Fruit fly (Drosophila melanogaster) whole organism, wandering third instar larva: ENCODE results near the gene Pdfr.
A peak's percentile ranks its signal among the peaks of the same experiment; 100 is the strongest.

ENCODE experiments used
- Abd-B ChIP-seq: fragments of >200 bp; optimal IDR thresholded peaks from 2 replicates; lab custom pipeline; 2017; ENCODE audit warnings: missing biosample characterization, missing genetic modification characterization
- CG32264 ChIP-seq: fragments of 200-800 bp; sonication (Bioruptor generic); optimal IDR thresholded peaks from 2 replicates; lab custom pipeline; 2016; ENCODE audit warnings: missing biosample characterization, missing genetic modification characterization
- CG9705 ChIP-seq: fragments of 200-800 bp; sonication (Bioruptor generic); optimal IDR thresholded peaks from 2 replicates; lab custom pipeline; 2018; ENCODE audit warnings: missing biosample characterization, mild to moderate bottlenecking, missing genetic modification characterization
- CrebA ChIP-seq: fragments of 200-800 bp; sonication (Bioruptor generic); optimal IDR thresholded peaks from 2 replicates; lab custom pipeline; 2016; ENCODE audit warnings: missing biosample characterization, mild to moderate bottlenecking, missing genetic modification characterization, borderline replicate concordance
- Dfd ChIP-seq: fragments of >200 bp; optimal IDR thresholded peaks from 2 replicates; lab custom pipeline; 2017; ENCODE audit warnings: missing biosample characterization, missing genetic modification characterization
- Dif ChIP-seq: fragments of 200-275, 200-300 bp; sonication (Bioruptor generic); optimal IDR thresholded peaks from 2 replicates; lab custom pipeline; 2018; ENCODE audit warnings: missing biosample characterization, missing genetic modification characterization; ENCODE audit not compliant: partially characterized antibody
- GATAd ChIP-seq: sonication (Bioruptor generic); optimal IDR thresholded peaks from 2 replicates; lab custom pipeline; 2016; ENCODE audit warnings: missing biosample characterization, missing genetic modification characterization
- HLH106 ChIP-seq: fragments of 200-800 bp; optimal IDR thresholded peaks from 3 replicates; lab custom pipeline; 2019; ENCODE audit warnings: missing biosample characterization, mild to moderate bottlenecking, missing genetic modification characterization, moderate library complexity
- Hnf4 ChIP-seq: fragments of 200-800 bp; sonication (Bioruptor generic); optimal IDR thresholded peaks from 2 replicates; lab custom pipeline; 2016; ENCODE audit warnings: missing biosample characterization, mild to moderate bottlenecking, missing genetic modification characterization
- Hr78 ChIP-seq: fragments of >200 bp; optimal IDR thresholded peaks from 2 replicates; lab custom pipeline; 2017; ENCODE audit warnings: missing biosample characterization, missing genetic modification characterization
- Hr83 ChIP-seq: fragments of 200-300 bp; sonication (Bioruptor generic); optimal IDR thresholded peaks from 2 replicates; lab custom pipeline; 2016; ENCODE audit warnings: missing biosample characterization, mild to moderate bottlenecking, missing genetic modification characterization, moderate library complexity; ENCODE audit not compliant: poor library complexity, severe bottlenecking
- Jra ChIP-seq: sonication (Bioruptor generic); optimal IDR thresholded peaks from 2 replicates; lab custom pipeline; 2016; ENCODE audit warnings: missing biosample characterization, missing genetic modification characterization
- Mio ChIP-seq: sonication (Bioruptor generic); optimal IDR thresholded peaks from 2 replicates; lab custom pipeline; 2016; ENCODE audit warnings: missing biosample characterization, missing genetic modification characterization
- Myc ChIP-seq: fragments of >200 bp; optimal IDR thresholded peaks from 2 replicates; lab custom pipeline; 2017
- N ChIP-seq: fragments of >200 bp; optimal IDR thresholded peaks from 2 replicates; lab custom pipeline; 2018; ENCODE audit warnings: missing biosample characterization, missing external identifiers, missing genetic modification characterization
- OdsH ChIP-seq: fragments of 200-800 bp; sonication (Bioruptor generic); optimal IDR thresholded peaks from 2 replicates; lab custom pipeline; 2016; ENCODE audit warnings: missing biosample characterization, mild to moderate bottlenecking, missing genetic modification characterization
- Rel ChIP-seq, 2 experiments: fragments of 200-800 bp; sonication (Bioruptor generic) in 1 of 2; optimal IDR thresholded peaks; 2 replicates in 1 of 2; 3 replicates in 1 of 2; lab custom pipeline; 2016 to 2019; ENCODE audit warnings: mild to moderate bottlenecking in 2 of 2, missing biosample characterization in 2 of 2, missing genetic modification characterization in 2 of 2, moderate library complexity in 1 of 2
- Sp1 ChIP-seq: fragments of 200-800 bp; sonication (Bioruptor generic); optimal IDR thresholded peaks from 3 replicates; lab custom pipeline; 2019; ENCODE audit warnings: missing biosample characterization, mild to moderate bottlenecking, missing genetic modification characterization, moderate library complexity
- Vsx2 ChIP-seq: fragments of 200-300, 225-300 bp; sonication (Bioruptor generic); optimal IDR thresholded peaks from 2 replicates; lab custom pipeline; 2018; ENCODE audit warnings: missing biosample characterization, missing genetic modification characterization; ENCODE audit not compliant: partially characterized antibody
- br ChIP-seq: fragments of 200-800 bp; sonication (Bioruptor generic); optimal IDR thresholded peaks from 2 replicates; lab custom pipeline; 2016; ENCODE audit warnings: missing biosample characterization, missing genetic modification characterization
- brk ChIP-seq: fragments of 200-800 bp; sonication (Bioruptor generic); optimal IDR thresholded peaks from 2 replicates; lab custom pipeline; 2016; ENCODE audit warnings: missing biosample characterization, mild to moderate bottlenecking, missing genetic modification characterization
- dl ChIP-seq, 2 experiments: fragments of 175-275, 200-275 bp in 1 of 2; fragments of 200-275 bp in 1 of 2; sonication (Bioruptor generic); optimal IDR thresholded peaks; lab custom pipeline; 2018; ENCODE audit warnings: mild to moderate bottlenecking in 2 of 2, missing biosample characterization in 2 of 2, missing genetic modification characterization in 2 of 2, moderate library complexity in 2 of 2; ENCODE audit not compliant: partially characterized antibody in 2 of 2, insufficient read depth in 1 of 2
- dmrt93B ChIP-seq: fragments of 200-800 bp; sonication (Bioruptor generic); optimal IDR thresholded peaks from 2 replicates; lab custom pipeline; 2018; ENCODE audit warnings: missing biosample characterization, mild to moderate bottlenecking, missing genetic modification characterization
- dsf ChIP-seq: sonication (Bioruptor generic); optimal IDR thresholded peaks from 2 replicates; lab custom pipeline; 2016; ENCODE audit warnings: missing biosample characterization, missing genetic modification characterization, borderline replicate concordance
- ey ChIP-seq: fragments of 200-800 bp; sonication (Bioruptor generic); optimal IDR thresholded peaks from 2 replicates; lab custom pipeline; 2016; ENCODE audit warnings: missing biosample characterization, missing genetic modification characterization
- foxo ChIP-seq, 2 experiments: fragments of 200-800 bp; sonication (Bioruptor generic); optimal IDR thresholded peaks; 2 replicates in 1 of 2; 3 replicates in 1 of 2; lab custom pipeline; 2016 to 2017; ENCODE audit warnings: missing biosample characterization in 2 of 2, missing genetic modification characterization in 2 of 2
- fru ChIP-seq: fragments of 200-800 bp; sonication (Bioruptor generic); optimal IDR thresholded peaks from 3 replicates; lab custom pipeline; 2016; ENCODE audit warnings: missing biosample characterization, mild to moderate bottlenecking, missing genetic modification characterization
- h ChIP-seq: fragments of 200-800 bp; sonication (Bioruptor generic); optimal IDR thresholded peaks from 3 replicates; lab custom pipeline; 2016; ENCODE audit warnings: missing biosample characterization, mild to moderate bottlenecking, missing genetic modification characterization
- jim ChIP-seq: fragments of 175-275, 200-325 bp; sonication (Bioruptor generic); optimal IDR thresholded peaks from 2 replicates; lab custom pipeline; 2016; ENCODE audit warnings: missing biosample characterization, mild to moderate bottlenecking, missing genetic modification characterization
- lola ChIP-seq: fragments of >200 bp; optimal IDR thresholded peaks from 2 replicates; lab custom pipeline; 2017; ENCODE audit warnings: missing biosample characterization, missing genetic modification characterization
- pan ChIP-seq: fragments of >200 bp; optimal IDR thresholded peaks from 2 replicates; lab custom pipeline; 2017
- psq ChIP-seq: fragments of 200-800 bp; sonication (Bioruptor generic); optimal IDR thresholded peaks from 3 replicates; lab custom pipeline; 2017; ENCODE audit warnings: missing biosample characterization, mild to moderate bottlenecking, missing genetic modification characterization, moderate library complexity
- rgr ChIP-seq: fragments of 200-800 bp; sonication (Bioruptor generic); optimal IDR thresholded peaks from 3 replicates; lab custom pipeline; 2016; ENCODE audit warnings: missing biosample characterization, mild to moderate bottlenecking, missing genetic modification characterization
- sage ChIP-seq: fragments of 200-800 bp; sonication (Bioruptor generic); optimal IDR thresholded peaks from 2 replicates; lab custom pipeline; 2016; ENCODE audit warnings: missing biosample characterization, mild to moderate bottlenecking, missing genetic modification characterization
- sv ChIP-seq: fragments of 200-800 bp; sonication (Bioruptor generic); optimal IDR thresholded peaks from 3 replicates; lab custom pipeline; 2016; ENCODE audit warnings: missing biosample characterization, missing genetic modification characterization
- tai ChIP-seq: sonication (Bioruptor generic); optimal IDR thresholded peaks from 2 replicates; lab custom pipeline; 2016; ENCODE audit warnings: missing biosample characterization, missing genetic modification characterization
- usp ChIP-seq: fragments of >200 bp; optimal IDR thresholded peaks from 2 replicates; lab custom pipeline; 2017; ENCODE audit warnings: missing biosample characterization, missing genetic modification characterization
- woc ChIP-seq: sonication (Bioruptor generic); optimal IDR thresholded peaks from 2 replicates; lab custom pipeline; 2016; ENCODE audit warnings: missing biosample characterization, mild to moderate bottlenecking, missing genetic modification characterization

Gene Pdfr

DNA sequence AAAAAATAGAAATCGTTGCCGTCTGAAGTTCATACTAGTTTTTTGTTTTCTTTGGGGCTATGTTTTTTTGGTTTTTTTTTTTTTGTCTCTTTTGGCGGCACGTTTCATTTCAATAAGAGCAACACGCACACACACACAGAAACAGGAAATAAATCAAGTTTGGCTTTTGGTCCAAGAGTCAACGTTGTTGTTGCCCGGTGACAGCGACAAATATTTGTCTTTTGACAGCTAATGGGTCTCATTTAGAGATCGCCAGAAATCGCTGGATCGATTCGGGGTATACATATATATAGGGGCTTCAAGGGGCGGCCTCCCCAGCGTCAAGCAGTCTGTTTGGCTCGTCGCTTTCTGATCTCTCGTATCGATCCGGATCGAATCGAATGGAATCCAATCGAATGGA is 14.6 kb upstream of the Pdfr start:
- TF ChIP-seq usp (GFP tag; lab: Kevin White, UChicago) = no peak
- TF ChIP-seq Mio (GFP tag; lab: Kevin White, UChicago) = no peak

DNA sequence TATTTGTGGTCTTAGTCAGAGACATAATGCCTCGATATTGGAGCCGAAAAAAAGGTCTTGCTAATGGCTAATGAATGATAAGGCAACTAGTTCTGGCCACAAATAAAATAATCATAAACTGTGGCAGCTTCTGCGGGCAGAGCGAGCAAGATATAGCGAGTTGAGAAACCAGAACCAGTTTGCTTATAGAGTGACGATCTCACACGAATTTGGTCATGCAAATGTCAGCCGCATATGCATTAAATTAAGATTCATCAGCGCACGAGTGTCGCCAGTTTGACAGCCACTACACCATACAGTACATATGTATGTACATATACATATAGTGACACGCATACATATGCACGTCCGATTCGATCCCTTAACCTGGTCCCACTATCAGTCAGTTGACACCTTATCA is 13.6 kb upstream of the Pdfr start:
- TF ChIP-seq HLH106 (tag; lab: Kevin White, UChicago) (no peak), ey (GFP tag; lab: Kevin White, UChicago) (no peak), Jra (GFP tag; lab: Kevin White, UChicago) (no peak), sv (GFP tag; lab: Kevin White, UChicago) (no peak), Sp1 (GFP tag; lab: Kevin White, UChicago) (no peak), brk (GFP tag; lab: Kevin White, UChicago) (no peak)
- TF ChIP-seq, all 38 proteins: peak for 0

dm6 chrX:2539495-2539894 is 12.5 kb upstream of the Pdfr start:
- TF ChIP-seq h (GFP tag; lab: Kevin White, UChicago) = no peak
- TF ChIP-seq, all 38 proteins: peak for 0

- TF ChIP-seq Dif (GFP tag; lab: Kevin White, UChicago) = no peak
- no peak for TF ChIP-seq Hr78 (GFP tag; lab: Kevin White, UChicago)
- TF ChIP-seq jim (GFP tag; lab: Kevin White, UChicago) = no peak
- TF ChIP-seq pan (lab: Kevin White, UChicago) = no peak
- no peak for TF ChIP-seq psq (GFP tag; lab: Kevin White, UChicago)
- no peak for TF ChIP-seq CrebA
- TF ChIP-seq usp (GFP tag; lab: Kevin White, UChicago) = no peak
- TF ChIP-seq tai (GFP tag; lab: Kevin White, UChicago) = no peak
- no peak for TF ChIP-seq N (GFP tag; lab: Kevin White, UChicago)
- no peak for TF ChIP-seq Sp1 (GFP tag; lab: Kevin White, UChicago)
- TF ChIP-seq sv (GFP tag; lab: Kevin White, UChicago) = no peak
- TF ChIP-seq brk (GFP tag; lab: Kevin White, UChicago) = no peak
- TF ChIP-seq br = no peak
Observed at dm6 chrX:2542500-2542899, 9.5 kb upstream of the Pdfr start.

- TF ChIP-seq woc (GFP tag; lab: Kevin White, UChicago) (no peak), CG9705 (GFP tag; lab: Kevin White, UChicago) (no peak), sv (GFP tag; lab: Kevin White, UChicago) (no peak), Abd-B (GFP tag; lab: Kevin White, UChicago) (no peak), usp (GFP tag; lab: Kevin White, UChicago) (no peak), brk (GFP tag; lab: Kevin White, UChicago) (no peak), dsf (GFP tag; lab: Kevin White, UChicago) (no peak), Mio (GFP tag; lab: Kevin White, UChicago) (no peak), GATAd (GFP tag; lab: Kevin White, UChicago) (no peak), jim (GFP tag; lab: Kevin White, UChicago) (no peak), sage (GFP tag; lab: Kevin White, UChicago) (no peak), OdsH (GFP tag; lab: Kevin White, UChicago) (no peak), Hr83 (GFP tag; lab: Kevin White, UChicago) (no peak), br (peak; percentile 8), CrebA (no peak), Sp1 (GFP tag; lab: Kevin White, UChicago) (no peak), foxo (GFP tag; optimal IDR thresholded peaks at IDR 0.05; lab: Kevin White, UChicago) (no peak), Hr78 (GFP tag; lab: Kevin White, UChicago) (no peak), psq (GFP tag; lab: Kevin White, UChicago) (peak; percentile 30), fru (GFP tag; lab: Kevin White, UChicago) (peak; percentile 2), Hnf4 (GFP tag; lab: Kevin White, UChicago) (no peak), dl (GFP tag; optimal IDR thresholded peaks at IDR 0.05; lab: Kevin White, UChicago; ENCODE audit: insufficient read depth in 1 of 2, partially characterized antibody in 2 of 2) (peak in 1 of 2 experiments; percentile 65), Jra (GFP tag; lab: Kevin White, UChicago) (no peak), HLH106 (tag; lab: Kevin White, UChicago) (no peak), N (GFP tag; lab: Kevin White, UChicago) (no peak), Dfd (no peak), dmrt93B (GFP tag; lab: Kevin White, UChicago) (no peak), pan (lab: Kevin White, UChicago) (no peak), ey (GFP tag; lab: Kevin White, UChicago) (no peak), Myc (lab: Kevin White, UChicago) (no peak), Dif (GFP tag; lab: Kevin White, UChicago) (peak; percentile 77), Vsx2 (GFP tag; lab: Kevin White, UChicago) (no peak), tai (GFP tag; lab: Kevin White, UChicago) (no peak), CG32264 (GFP tag; lab: Kevin White, UChicago) (no peak), h (GFP tag; lab: Kevin White, UChicago) (peak; percentile 45), rgr (no peak), Rel (GFP tag; optimal IDR thresholded peaks at IDR 0.05; lab: Kevin White, UChicago) (no peak), Rel (tag; optimal IDR thresholded peaks at IDR 0.05; lab: Kevin White, UChicago) (peak; percentile 12), lola (no peak)
- TF ChIP-seq, all 38 proteins: peak for 7
Observed at dm6 chrX:2545328-2545758, 6.7 kb upstream of the Pdfr start, which contains the start of gene trol. trol (minus strand) TSS chrX:2545427.
